Fruit fly (Drosophila melanogaster) whole organism, embryonic: Measurements from ENCODE around the gene CG12420.
A peak's percentile ranks its signal among the peaks of the same experiment; 100 is the strongest.

Experiments
- ATbp ChIP-seq: fragments of 200-800 bp; sonication (Bioruptor generic); optimal IDR thresholded peaks from 2 replicates; lab custom pipeline; 2017; ENCODE audit warnings: missing biosample characterization, mild to moderate bottlenecking, missing genetic modification characterization, missing genetic modification reagents
- BtbVII ChIP-seq: fragments of 200-800 bp; sonication (Bioruptor generic); optimal IDR thresholded peaks from 3 replicates; lab custom pipeline; 2017; ENCODE audit warnings: missing biosample characterization, mild to moderate bottlenecking, missing genetic modification characterization
- CG10267 ChIP-seq: fragments of 200-800 bp; sonication (Bioruptor generic); optimal IDR thresholded peaks from 2 replicates; lab custom pipeline; 2018; ENCODE audit warnings: missing biosample characterization, mild to moderate bottlenecking, missing genetic modification characterization, moderate library complexity
- CG10274 ChIP-seq: fragments of 200-800 bp; sonication (Bioruptor generic); optimal IDR thresholded peaks from 3 replicates; lab custom pipeline; 2017; ENCODE audit warnings: missing biosample characterization, mild to moderate bottlenecking, missing genetic modification characterization
- CG10979 ChIP-seq: fragments of 200-800 bp; sonication (Bioruptor generic); optimal IDR thresholded peaks from 2 replicates; lab custom pipeline; 2018; ENCODE audit warnings: missing biosample characterization, mild to moderate bottlenecking, missing genetic modification characterization, moderate library complexity
- CG11085 ChIP-seq: fragments of 200-800 bp; sonication (Bioruptor generic); IDR thresholded peaks from 2 replicates; pipeline ENCODE4 v1.3.6; 2022; ENCODE audit warnings: missing biosample characterization, missing genetic modification characterization
- CG1233 ChIP-seq: fragments of 200-800 bp; sonication (Bioruptor generic); optimal IDR thresholded peaks from 4 replicates; lab custom pipeline; 2018; ENCODE audit warnings: missing biosample characterization, mild to moderate bottlenecking, missing genetic modification characterization
- CG13296 ChIP-seq: fragments of 200-800 bp; sonication (Bioruptor generic); optimal IDR thresholded peaks from 3 replicates; lab custom pipeline; 2018; ENCODE audit warnings: missing biosample characterization, mild to moderate bottlenecking, missing genetic modification characterization
- CG14441 ChIP-seq: fragments of 200-800 bp; sonication (Bioruptor generic); IDR thresholded peaks from 2 replicates; pipeline ENCODE4 v1.3.6; 2022; ENCODE audit warnings: missing biosample characterization, missing genetic modification characterization
- CG15011 ChIP-seq: fragments of 200-800 bp; sonication (Bioruptor generic); optimal IDR thresholded peaks from 3 replicates; lab custom pipeline; 2018; ENCODE audit warnings: missing biosample characterization, mild to moderate bottlenecking, missing genetic modification characterization
- CG15479 ChIP-seq: fragments of 200-800 bp; sonication (Bioruptor generic); optimal IDR thresholded peaks from 3 replicates; lab custom pipeline; 2019; ENCODE audit warnings: missing biosample characterization, mild to moderate bottlenecking, missing genetic modification characterization, moderate library complexity
- CG15601 ChIP-seq: fragments of 200-800 bp; sonication (Bioruptor generic); optimal IDR thresholded peaks from 3 replicates; lab custom pipeline; 2019; ENCODE audit warnings: missing biosample characterization, mild to moderate bottlenecking, missing genetic modification characterization, moderate library complexity
- CG1647 ChIP-seq: fragments of 200-800 bp; sonication (Bioruptor generic); optimal IDR thresholded peaks from 3 replicates; lab custom pipeline; 2016; ENCODE audit warnings: missing biosample characterization, missing genetic modification characterization
- CG2678 ChIP-seq: fragments of 200-800 bp; sonication (Bioruptor generic); optimal IDR thresholded peaks from 3 replicates; lab custom pipeline; 2019; ENCODE audit warnings: missing biosample characterization, mild to moderate bottlenecking, missing genetic modification characterization, moderate library complexity
- CG31224 ChIP-seq: fragments of 200-800 bp; sonication (Bioruptor generic); IDR thresholded peaks from 2 replicates; pipeline ENCODE4 v1.3.6; 2022; ENCODE audit warnings: missing biosample characterization, missing genetic modification characterization
- CG31365 ChIP-seq: fragments of 200-800 bp; sonication (Bioruptor generic); optimal IDR thresholded peaks from 2 replicates; lab custom pipeline; 2018; ENCODE audit warnings: missing biosample characterization, mild to moderate bottlenecking, missing genetic modification characterization
- CG31388 ChIP-seq: fragments of 200-800 bp; sonication (Bioruptor generic); optimal IDR thresholded peaks from 2 replicates; lab custom pipeline; 2016; ENCODE audit warnings: missing biosample characterization, missing genetic modification characterization
- CG4424 ChIP-seq: fragments of 200-800 bp; sonication (Bioruptor generic); optimal IDR thresholded peaks from 3 replicates; lab custom pipeline; 2016; ENCODE audit warnings: missing biosample characterization, missing genetic modification characterization
- CG9215 ChIP-seq: fragments of 200-800 bp; sonication (Bioruptor generic); IDR thresholded peaks from 2 replicates; pipeline ENCODE4 v1.3.6; 2022; ENCODE audit warnings: missing biosample characterization, missing genetic modification characterization
- Chrac-16 ChIP-seq: fragments of 200-800 bp; sonication (Bioruptor generic); optimal IDR thresholded peaks from 3 replicates; lab custom pipeline; 2016; ENCODE audit warnings: missing biosample characterization, missing genetic modification characterization
- D19B ChIP-seq: fragments of 200-800 bp; sonication (Bioruptor generic); optimal IDR thresholded peaks from 2 replicates; lab custom pipeline; 2017; ENCODE audit warnings: missing biosample characterization, mild to moderate bottlenecking, missing genetic modification characterization
- E2f1 ChIP-seq: fragments of 200-800 bp; sonication (Bioruptor generic); IDR thresholded peaks from 2 replicates; pipeline ENCODE4 v1.3.6; 2022; ENCODE audit warnings: missing biosample characterization, missing genetic modification characterization
- Hey ChIP-seq: fragments of 200-800 bp; sonication (Bioruptor generic); optimal IDR thresholded peaks from 3 replicates; lab custom pipeline; 2018; ENCODE audit warnings: missing biosample characterization, mild to moderate bottlenecking, missing genetic modification characterization
- Hr51 ChIP-seq, 2 experiments: fragments of 200-800 bp; sonication (Bioruptor generic); optimal IDR thresholded peaks; 2 replicates in 1 of 2; 3 replicates in 1 of 2; lab custom pipeline; 2016 to 2018; ENCODE audit warnings: missing biosample characterization in 2 of 2, missing genetic modification characterization in 2 of 2, mild to moderate bottlenecking in 1 of 2, moderate library complexity in 1 of 2
- Mrtf ChIP-seq: fragments of 200-800 bp; sonication (Bioruptor generic); IDR thresholded peaks from 3 replicates; pipeline ENCODE4 v1.3.6; 2022; ENCODE audit warnings: missing biosample characterization, missing genetic modification characterization
- Pdp1 ChIP-seq, 2 experiments: fragments of 200-800 bp; sonication (Bioruptor generic); optimal IDR thresholded peaks; 3 replicates each; lab custom pipeline; 2016; ENCODE audit warnings: missing biosample characterization in 2 of 2, missing genetic modification characterization in 2 of 2, mild to moderate bottlenecking in 1 of 2, moderate library complexity in 1 of 2
- Sry-δ ChIP-seq: fragments of 200-800 bp; sonication (Bioruptor generic); optimal IDR thresholded peaks from 2 replicates; lab custom pipeline; 2016; ENCODE audit warnings: missing biosample characterization, missing genetic modification characterization
- TFAM ChIP-seq: fragments of 200-800 bp; sonication (Bioruptor generic); optimal IDR thresholded peaks from 2 replicates; lab custom pipeline; 2017; ENCODE audit warnings: missing biosample characterization, missing genetic modification characterization, inconsistent platforms
- amos ChIP-seq: fragments of 200-800 bp; sonication (Bioruptor generic); IDR thresholded peaks from 2 replicates; pipeline ENCODE4 v1.3.6; 2022; ENCODE audit warnings: missing biosample characterization, missing genetic modification characterization; ENCODE audit not compliant: partially characterized antibody
- ato ChIP-seq: fragments of 200-800 bp; sonication (Bioruptor generic); IDR thresholded peaks from 2 replicates; pipeline ENCODE4 v1.3.6; 2022; ENCODE audit warnings: missing biosample characterization, missing genetic modification characterization; ENCODE audit not compliant: partially characterized antibody
- bowl ChIP-seq: fragments of 200-800 bp; sonication (Bioruptor generic); IDR thresholded peaks from 2 replicates; pipeline ENCODE4 v1.3.6; 2022; ENCODE audit warnings: missing biosample characterization, missing genetic modification characterization
- chinmo ChIP-seq: fragments of 200-800 bp; sonication (Bioruptor generic); IDR thresholded peaks from 4 replicates; pipeline ENCODE4 v1.3.6; 2022; ENCODE audit warnings: missing biosample characterization, missing genetic modification characterization; ENCODE audit not compliant: partially characterized antibody
- dati ChIP-seq: fragments of 200-800 bp; sonication (Bioruptor generic); IDR thresholded peaks from 2 replicates; pipeline ENCODE4 v1.3.6; 2022; ENCODE audit warnings: missing biosample characterization, missing genetic modification characterization
- disco-r ChIP-seq: fragments of 200-800 bp; sonication (Bioruptor generic); optimal IDR thresholded peaks from 2 replicates; lab custom pipeline; 2016; ENCODE audit warnings: missing biosample characterization, missing genetic modification characterization
- dysf ChIP-seq: fragments of 200-800 bp; sonication (Bioruptor generic); IDR thresholded peaks from 3 replicates; pipeline ENCODE4 v1.3.6; 2022; ENCODE audit warnings: missing biosample characterization, missing genetic modification characterization
- emc ChIP-seq: fragments of 200-800 bp; sonication (Bioruptor generic); optimal IDR thresholded peaks from 2 replicates; lab custom pipeline; 2016; ENCODE audit warnings: missing biosample characterization, missing genetic modification characterization
- en ChIP-seq: fragments of 200-800 bp; sonication (Bioruptor generic); optimal IDR thresholded peaks from 2 replicates; lab custom pipeline; 2016; ENCODE audit warnings: missing biosample characterization, missing genetic modification characterization
- esg ChIP-seq: fragments of 200-800 bp; sonication (Bioruptor generic); conservative IDR thresholded peaks from 2 replicates; pipeline ENCODE4 v1.3.6; 2022; ENCODE audit warnings: missing biosample characterization, missing genetic modification characterization
- fru ChIP-seq: fragments of >200 bp; optimal IDR thresholded peaks from 2 replicates; lab custom pipeline; 2017
- ken ChIP-seq: fragments of 200-800 bp; sonication (Bioruptor generic); IDR thresholded peaks from 3 replicates; pipeline ENCODE4 v1.3.6; 2022; ENCODE audit warnings: missing biosample characterization, missing genetic modification characterization
- luna ChIP-seq: fragments of 200-800 bp; sonication (Bioruptor generic); optimal IDR thresholded peaks from 2 replicates; lab custom pipeline; 2016; ENCODE audit warnings: missing biosample characterization, missing genetic modification characterization
- mld ChIP-seq: fragments of 200-800 bp; sonication (Bioruptor generic); IDR thresholded peaks from 3 replicates; pipeline ENCODE4 v1.3.6; 2022; ENCODE audit warnings: missing biosample characterization, missing genetic modification characterization; ENCODE audit not compliant: partially characterized antibody
- peb ChIP-seq: fragments of 200-800 bp; sonication (Bioruptor generic); IDR thresholded peaks from 2 replicates; pipeline ENCODE4 v1.3.6; 2022; ENCODE audit warnings: missing biosample characterization, missing genetic modification characterization
- repo ChIP-seq: fragments of 200-800 bp; sonication (Bioruptor generic); optimal IDR thresholded peaks from 2 replicates; lab custom pipeline; 2016; ENCODE audit warnings: missing biosample characterization, missing genetic modification characterization
- salm ChIP-seq: fragments of 200-800 bp; sonication (Bioruptor generic); optimal IDR thresholded peaks from 2 replicates; lab custom pipeline; 2018; ENCODE audit warnings: missing biosample characterization, mild to moderate bottlenecking, missing genetic modification characterization
- schlank ChIP-seq: fragments of 200-800 bp; sonication (Bioruptor generic); optimal IDR thresholded peaks from 2 replicates; lab custom pipeline; 2018; ENCODE audit warnings: missing biosample characterization, mild to moderate bottlenecking, missing genetic modification characterization
- seq ChIP-seq: fragments of 200-800 bp; sonication (Bioruptor generic); IDR thresholded peaks from 2 replicates; pipeline ENCODE4 v1.3.6; 2022; ENCODE audit warnings: missing biosample characterization, missing genetic modification characterization
- sim ChIP-seq: fragments of 200-800 bp; sonication (Bioruptor generic); IDR thresholded peaks from 2 replicates; pipeline ENCODE4 v1.3.6; 2022; ENCODE audit warnings: missing biosample characterization, missing genetic modification characterization
- sna ChIP-seq: fragments of 200-800 bp; sonication (Bioruptor generic); IDR thresholded peaks from 2 replicates; pipeline ENCODE4 v1.3.6; 2022; ENCODE audit warnings: missing biosample characterization, missing genetic modification characterization; ENCODE audit not compliant: partially characterized antibody
- twi ChIP-seq: fragments of 200-800 bp; optimal IDR thresholded peaks from 2 replicates; lab custom pipeline; 2019; ENCODE audit warnings: missing biosample characterization, mild to moderate bottlenecking, missing genetic modification characterization, moderate library complexity
- zfh1 ChIP-seq: fragments of 200-800 bp; sonication (Bioruptor generic); IDR thresholded peaks from 3 replicates; pipeline ENCODE4 v1.3.6; 2022; ENCODE audit warnings: missing biosample characterization, missing genetic modification characterization

Gene CG12420

dm6 chr3R:10263972-10264536, 41.6 kb downstream of the CG12420 start, which contains the start of gene Nuak (continued):
- TF ChIP-seq BtbVII (peak; percentile 28), twi (tag; lab: Kevin White, UChicago) (peak; percentile 59), schlank (tag; lab: Kevin White, UChicago) (peak; percentile 76), dati (GFP tag; lab: Robert Waterston, UW) (no peak), Hr51 (GFP tag; optimal IDR thresholded peaks at IDR 0.05; lab: Kevin White, UChicago) (peak; percentile 77 to 93), peb (GFP tag; lab: Robert Waterston, UW) (no peak), D19B (GFP tag; lab: Kevin White, UChicago) (peak; percentile 37), CG1233 (GFP tag; lab: Kevin White, UChicago) (peak; percentile 74), sna (GFP tag; lab: Robert Waterston, UW) (no peak), mld (GFP tag; lab: Robert Waterston, UW) (no peak), CG10267 (tag; lab: Kevin White, UChicago) (peak; percentile 81), fru (lab: Kevin White, UChicago) (no peak), Sry-δ (GFP tag; lab: Kevin White, UChicago) (peak; percentile 81), sim (GFP tag; lab: Robert Waterston, UW) (no peak), ken (GFP tag; lab: Robert Waterston, UW) (no peak), repo (GFP tag; lab: Kevin White, UChicago) (peak; percentile 93), Pdp1 (GFP tag; optimal IDR thresholded peaks at IDR 0.05; lab: Kevin White, UChicago) (peak; percentile 98), esg (GFP tag; lab: Robert Waterston, UW) (no peak), en (GFP tag; lab: Kevin White, UChicago) (peak; percentile 78), luna (GFP tag; lab: Kevin White, UChicago) (peak; percentile 95), TFAM (no peak), CG15011 (GFP tag; lab: Kevin White, UChicago) (peak; percentile 66), emc (GFP tag; lab: Kevin White, UChicago) (peak; percentile 88), Chrac-16 (GFP tag; lab: Kevin White, UChicago) (peak; percentile 91), zfh1 (GFP tag; lab: Robert Waterston, UW) (no peak), amos (GFP tag; lab: Robert Waterston, UW) (no peak), salm (tag; lab: Kevin White, UChicago) (peak; percentile 44), disco-r (GFP tag; lab: Kevin White, UChicago) (peak; percentile 80), dysf (GFP tag; lab: Robert Waterston, UW) (no peak), CG13296 (peak; percentile 45), ato (GFP tag; lab: Robert Waterston, UW) (no peak), seq (GFP tag; lab: Robert Waterston, UW) (no peak), CG31224 (no peak), bowl (GFP tag; lab: Robert Waterston, UW) (no peak), CG9215 (GFP tag; lab: Robert Waterston, UW) (no peak), ATbp (peak; percentile 50), Hey (peak; percentile 67), CG31365 (tag; lab: Kevin White, UChicago) (no peak), CG10979 (peak; percentile 70), Mrtf (GFP tag; lab: Robert Waterston, UW) (no peak), chinmo (GFP tag; lab: Robert Waterston, UW) (no peak), CG15479 (no peak), CG1647 (GFP tag; lab: Kevin White, UChicago) (peak; percentile 91), CG4424 (GFP tag; lab: Kevin White, UChicago) (peak; percentile 85), CG10274 (GFP tag; lab: Kevin White, UChicago) (peak; percentile 22), CG31388 (GFP tag; lab: Kevin White, UChicago) (peak; percentile 54), CG11085 (no peak), CG15601 (tag; lab: Kevin White, UChicago) (peak; percentile 100), E2f1 (GFP tag; lab: Robert Waterston, UW) (no peak), CG14441 (no peak), CG2678 (peak; percentile 82)
